Fruit fly (Drosophila melanogaster): Measurements from ENCODE around the gene CG31697.

The CG31697 gene

dm6 chr2L:19530092-19530491, 5.2 kb upstream of the CG31697 start, which contains the start of gene CG10165 (continued):
- TF ChIP-seq CG15073 (GFP tag; optimal IDR thresholded peaks at IDR 0.05) (no peak), PHDP (tag; optimal IDR thresholded peaks at IDR 0.05) (no peak), Rx (GFP tag; IDR thresholded peaks at IDR 0.05) (no peak), stc (GFP tag; IDR thresholded peaks at IDR 0.05) (no peak), CG7928 (GFP tag; optimal IDR thresholded peaks at IDR 0.05) (no peak), B-H2 (GFP tag; optimal IDR thresholded peaks at IDR 0.05) (peak; percentile 23), Med (GFP tag) (peak; percentile 60), dmrt99B (tag; optimal IDR thresholded peaks at IDR 0.05) (no peak), CG15011 (GFP tag; optimal IDR thresholded peaks at IDR 0.05) (no peak), CG8359 (GFP tag; optimal IDR thresholded peaks at IDR 0.05; ENCODE audit: borderline replicate concordance) (no peak), CG31365 (tag; optimal IDR thresholded peaks at IDR 0.05) (no peak), Taf1 (GFP tag; IDR thresholded peaks at IDR 0.05) (no peak), eyg (GFP tag; optimal IDR thresholded peaks at IDR 0.05) (no peak), CG12299 (tag; optimal IDR thresholded peaks at IDR 0.05) (no peak), CG30403 (GFP tag; optimal IDR thresholded peaks at IDR 0.05) (no peak), phol (tag; optimal IDR thresholded peaks at IDR 0.05) (no peak), CG5953 (GFP tag; IDR thresholded peaks at IDR 0.05) (no peak), dan (GFP tag; IDR thresholded peaks at IDR 0.05) (no peak), Oli (tag; optimal IDR thresholded peaks at IDR 0.05) (no peak), CG5180 (GFP tag; optimal IDR thresholded peaks at IDR 0.05) (no peak), CG18764 (GFP tag; optimal IDR thresholded peaks at IDR 0.05) (no peak), sim (GFP tag; IDR thresholded peaks at IDR 0.05) (no peak), CHES-1-like (GFP tag; optimal IDR thresholded peaks at IDR 0.05) (no peak), CG14667 (GFP tag; IDR thresholded peaks at IDR 0.05) (no peak), da (GFP tag; optimal IDR thresholded peaks at IDR 0.05) (no peak), CG6689 (GFP tag; IDR thresholded peaks at IDR 0.05) (no peak), gro (GFP tag; optimal IDR thresholded peaks at IDR 0.05) (no peak), sug (tag; optimal IDR thresholded peaks at IDR 0.05) (no peak), BEAF-32 (GFP tag; optimal IDR thresholded peaks at IDR 0.05) (peak; percentile 12), CG9876 (GFP tag; optimal IDR thresholded peaks at IDR 0.05) (no peak), usp (GFP tag; optimal IDR thresholded peaks at IDR 0.05) (no peak), crc (GFP tag; optimal IDR thresholded peaks at IDR 0.05) (no peak), sqz (GFP tag; optimal IDR thresholded peaks at IDR 0.05) (no peak), kah (GFP tag; optimal IDR thresholded peaks at IDR 0.05) (no peak), shn (GFP tag; optimal IDR thresholded peaks at IDR 0.05) (no peak), CG11247 (GFP tag; IDR thresholded peaks at IDR 0.05) (no peak), CG7786 (GFP tag; optimal IDR thresholded peaks at IDR 0.05) (no peak), CG17385 (GFP tag; optimal IDR thresholded peaks at IDR 0.05) (no peak), H2.0 (GFP tag; IDR thresholded peaks at IDR 0.05) (no peak), CG2678 (tag; optimal IDR thresholded peaks at IDR 0.05) (no peak), ERR (GFP tag; optimal IDR thresholded peaks at IDR 0.05) (no peak), CG8290 (GFP tag; optimal IDR thresholded peaks at IDR 0.05) (no peak), CG8290 (tag; optimal IDR thresholded peaks at IDR 0.05) (no peak), Dp (GFP tag; optimal IDR thresholded peaks at IDR 0.05) (peak; percentile 11), Ravus (GFP tag; IDR thresholded peaks at IDR 0.05) (no peak), CG8478 (optimal IDR thresholded peaks at IDR 0.05) (no peak), crp (GFP tag; optimal IDR thresholded peaks at IDR 0.05) (peak; percentile 49 to 88), CG6765 (GFP tag; optimal IDR thresholded peaks at IDR 0.05) (no peak), CG6654 (GFP tag; optimal IDR thresholded peaks at IDR 0.05) (no peak), fd3F (GFP tag; optimal IDR thresholded peaks at IDR 0.05) (no peak), slou (GFP tag; optimal IDR thresholded peaks at IDR 0.05) (no peak), zen2 (GFP tag; IDR thresholded peaks at IDR 0.05; ENCODE audit: partially characterized antibody) (no peak), pzg (GFP tag; optimal IDR thresholded peaks at IDR 0.05) (peak; percentile 43)

Measured in whole organism, embryonic.